Worm (Caenorhabditis elegans) whole organism, L4 larva: ENCODE results near the gene K08H2.10.

Experiments
- F10B5.3 ChIP-seq: sonication (generic microtip); optimal IDR thresholded peaks from 2 replicates; lab custom pipeline; 2016; ENCODE audit warnings: mild to moderate bottlenecking, missing genetic modification characterization, missing compliant biosample characterization
- T20F7.1 ChIP-seq: fragments of 200-800 bp; sonication (Bioruptor generic); optimal IDR thresholded peaks from 2 replicates; lab custom pipeline; 2018; ENCODE audit warnings: mild to moderate bottlenecking, missing genetic modification characterization, missing compliant biosample characterization
- ZK546.5 ChIP-seq, 2 experiments: sonication (generic microtip); optimal IDR thresholded peaks; 2 replicates each; lab custom pipeline; 2017; ENCODE audit warnings: missing biosample characterization in 2 of 2, missing genetic modification characterization in 2 of 2
- aha-1 ChIP-seq: fragments of 150-350 bp; peaks from one replicate; lab custom pipeline; 2014; ENCODE audit warnings: missing biosample characterization, missing genetic modification characterization
- arid-1 ChIP-seq: fragments of 200-800 bp; sonication (Bioruptor generic); conservative IDR thresholded peaks from 2 replicates; pipeline ENCODE4 v1.3.6; 2022; ENCODE audit warnings: missing genetic modification reagents, missing genetic modification characterization, missing compliant biosample characterization
- attf-4 ChIP-seq: sonication (generic microtip); optimal IDR thresholded peaks from 3 replicates; lab custom pipeline; 2017; ENCODE audit warnings: missing biosample characterization, missing genetic modification characterization
- daf-16 ChIP-seq, 3 experiments: sonication (generic microtip); optimal IDR thresholded peaks; 2 replicates each; lab custom pipeline; 2016 to 2017; ENCODE audit warnings: missing genetic modification characterization in 3 of 3, missing genetic modification reagents in 3 of 3, mild to moderate bottlenecking in 2 of 3, missing compliant biosample characterization in 2 of 3, missing biosample characterization in 1 of 3, moderate library complexity in 1 of 3
- daf-8 ChIP-seq: fragments of 200-800 bp; sonication (Bioruptor generic); IDR thresholded peaks from 2 replicates; pipeline ENCODE4 v1.3.6; 2022; ENCODE audit warnings: missing genetic modification characterization, missing compliant biosample characterization
- dmd-6 ChIP-seq: fragments of 200-800 bp; sonication (Bioruptor generic); IDR thresholded peaks from 2 replicates; pipeline ENCODE4 v1.3.6; 2022; ENCODE audit warnings: missing genetic modification reagents, missing genetic modification characterization, missing compliant biosample characterization
- dmd-9 ChIP-seq: fragments of 200-800 bp; sonication (Bioruptor generic); IDR thresholded peaks from 2 replicates; pipeline ENCODE4 v1.3.6; 2022; ENCODE audit warnings: missing genetic modification reagents, missing genetic modification characterization, missing compliant biosample characterization
- duxl-1 ChIP-seq: sonication (generic microtip); optimal IDR thresholded peaks from 2 replicates; lab custom pipeline; 2016; ENCODE audit warnings: mild to moderate bottlenecking, missing genetic modification characterization, moderate library complexity, missing compliant biosample characterization; ENCODE audit not compliant: poor library complexity
- dve-1 ChIP-seq: sonication (generic microtip); optimal IDR thresholded peaks from 2 replicates; lab custom pipeline; 2017; ENCODE audit warnings: antibody characterized with exemption, mild to moderate bottlenecking, missing genetic modification characterization, missing compliant biosample characterization; ENCODE audit not compliant: insufficient read depth
- egl-27 ChIP-seq: sonication (generic microtip); optimal IDR thresholded peaks from 3 replicates; lab custom pipeline; 2017; ENCODE audit warnings: missing biosample characterization, missing genetic modification reagents, missing genetic modification characterization
- fos-1 ChIP-seq: fragments of 150-350 bp; optimal IDR thresholded peaks from 2 replicates; lab custom pipeline; 2014; ENCODE audit warnings: missing biosample characterization, missing genetic modification characterization
- hif-1 ChIP-seq, 2 experiments: sonication (generic microtip); optimal IDR thresholded peaks; 2 replicates each; lab custom pipeline; 2016 to 2017; ENCODE audit warnings: missing compliant biosample characterization in 2 of 2, missing genetic modification characterization in 2 of 2, missing genetic modification reagents in 2 of 2, missing genotype in 2 of 2, mild to moderate bottlenecking in 1 of 2
- hlh-11 ChIP-seq: fragments of 200-800 bp; sonication (Bioruptor generic); optimal IDR thresholded peaks from 2 replicates; lab custom pipeline; 2018; ENCODE audit warnings: mild to moderate bottlenecking, missing genetic modification characterization, missing compliant biosample characterization
- hlh-30 ChIP-seq: sonication (generic microtip); optimal IDR thresholded peaks from 2 replicates; lab custom pipeline; 2017; ENCODE audit warnings: antibody characterized with exemption, mild to moderate bottlenecking, missing genetic modification characterization, missing compliant biosample characterization; ENCODE audit not compliant: insufficient read depth
- hmg-1.1 ChIP-seq: fragments of 200-800 bp; sonication (Bioruptor generic); IDR thresholded peaks from 2 replicates; pipeline ENCODE4 v1.3.6; 2022; ENCODE audit warnings: missing genetic modification reagents, missing genetic modification characterization, missing compliant biosample characterization
- lin-15B ChIP-seq: fragments of 150-350 bp; sonication (generic microtip); optimal IDR thresholded peaks from 3 replicates; lab custom pipeline; 2014; ENCODE audit warnings: missing biosample characterization, missing genetic modification characterization
- lin-39 ChIP-seq: fragments of 150-350 bp; optimal IDR thresholded peaks from 2 replicates; lab custom pipeline; 2014; ENCODE audit warnings: missing biosample characterization, missing genetic modification reagents, missing genetic modification characterization
- lir-3 ChIP-seq: sonication (generic microtip); optimal IDR thresholded peaks from 2 replicates; lab custom pipeline; 2016; ENCODE audit warnings: mild to moderate bottlenecking, missing genetic modification characterization, missing compliant biosample characterization
- lsy-2 ChIP-seq, 2 experiments: fragments of 150-350 bp in 1 of 2; sonication (generic microtip) in 1 of 2; optimal IDR thresholded peaks; 2 replicates each; lab custom pipeline; 2014 to 2017; ENCODE audit warnings: missing biosample characterization in 2 of 2, missing genetic modification characterization in 2 of 2
- madf-5 ChIP-seq, 2 experiments: fragments of 200-800 bp; sonication (Bioruptor generic); IDR thresholded peaks; 2 replicates each; pipeline ENCODE4 v1.3.6; 2022; ENCODE audit warnings: missing compliant biosample characterization in 2 of 2, missing genetic modification characterization in 2 of 2
- mdl-1 ChIP-seq, 2 experiments: fragments of 150-350 bp in 1 of 2; sonication (generic microtip) in 1 of 2; optimal IDR thresholded peaks; 2 replicates each; lab custom pipeline; 2014 to 2017; ENCODE audit warnings: missing biosample characterization in 2 of 2, missing genetic modification characterization in 2 of 2
- mep-1 ChIP-seq: fragments of 150-350 bp; sonication (generic microtip); optimal IDR thresholded peaks from 3 replicates; lab custom pipeline; 2014; ENCODE audit warnings: missing biosample characterization, missing genetic modification characterization
- mes-2 ChIP-seq: sonication (generic microtip); optimal IDR thresholded peaks from 2 replicates; lab custom pipeline; 2016; ENCODE audit warnings: missing genotype, mild to moderate bottlenecking, missing genetic modification characterization, missing compliant biosample characterization; ENCODE audit not compliant: poor library complexity, severe bottlenecking
- mxl-3 ChIP-seq: fragments of 200-800 bp; sonication (Bioruptor generic); optimal IDR thresholded peaks from 2 replicates; lab custom pipeline; 2018; ENCODE audit warnings: mild to moderate bottlenecking, missing genetic modification characterization, missing compliant biosample characterization
- nhr-10 ChIP-seq: fragments of 150-350 bp; optimal IDR thresholded peaks from 2 replicates; lab custom pipeline; 2014; ENCODE audit warnings: missing biosample characterization, missing genetic modification characterization
- nhr-111 ChIP-seq: fragments of 200-800 bp; sonication (Bioruptor generic); optimal IDR thresholded peaks from 2 replicates; lab custom pipeline; 2018; ENCODE audit warnings: mild to moderate bottlenecking, missing genetic modification characterization, missing compliant biosample characterization
- nhr-25 ChIP-seq: sonication (generic microtip); optimal IDR thresholded peaks from 2 replicates; lab custom pipeline; 2017; ENCODE audit warnings: missing genetic modification characterization, mild to moderate bottlenecking, missing compliant biosample characterization, antibody characterized with exemption, moderate library complexity, borderline replicate concordance; ENCODE audit not compliant: insufficient read depth
- nhr-28 ChIP-seq: fragments of 150-350 bp; optimal IDR thresholded peaks from 2 replicates; lab custom pipeline; 2014; ENCODE audit warnings: missing biosample characterization, missing genetic modification characterization
- nhr-41 ChIP-seq: fragments of 200-800 bp; sonication (Bioruptor generic); IDR thresholded peaks from 2 replicates; pipeline ENCODE4 v1.3.6; 2022; ENCODE audit warnings: missing genetic modification reagents, missing genetic modification characterization, missing compliant biosample characterization
- nhr-42 ChIP-seq: fragments of 200-800 bp; sonication (Bioruptor generic); IDR thresholded peaks from 2 replicates; pipeline ENCODE4 v1.3.6; 2022; ENCODE audit warnings: missing genetic modification characterization, missing compliant biosample characterization
- nhr-48 ChIP-seq: sonication (generic microtip); optimal IDR thresholded peaks from 2 replicates; lab custom pipeline; 2016; ENCODE audit warnings: mild to moderate bottlenecking, missing genetic modification characterization, missing compliant biosample characterization
- nhr-6 ChIP-seq: fragments of 150-350 bp; optimal IDR thresholded peaks from 2 replicates; lab custom pipeline; 2014; ENCODE audit warnings: missing biosample characterization, missing genetic modification characterization
- nhr-77 ChIP-seq: fragments of 150-350 bp; optimal IDR thresholded peaks from 2 replicates; lab custom pipeline; 2014; ENCODE audit warnings: missing biosample characterization, missing genetic modification characterization
- pha-4 ChIP-seq, 2 experiments: fragments of 150-350 bp in 1 of 2; fragments of 200-800 bp in 1 of 2; sonication (Bioruptor generic) in 1 of 2; IDR thresholded peaks in 1 of 2; optimal IDR thresholded peaks in 1 of 2; 2 replicates each; pipeline versions ENCODE4 v1.3.6 to Lab custom; 2014 to 2022; ENCODE audit warnings: missing genetic modification characterization in 2 of 2, missing genetic modification reagents in 2 of 2, missing biosample characterization in 1 of 2, missing compliant biosample characterization in 1 of 2
- php-3 ChIP-seq: fragments of 200-800 bp; sonication (Bioruptor generic); IDR thresholded peaks from 2 replicates; pipeline ENCODE4 v1.3.6; 2022; ENCODE audit warnings: missing genetic modification reagents, missing genetic modification characterization, missing compliant biosample characterization
- pqm-1 ChIP-seq: sonication (generic microtip); optimal IDR thresholded peaks from 2 replicates; lab custom pipeline; 2017; ENCODE audit warnings: missing biosample characterization, missing genetic modification characterization
- saeg-2 ChIP-seq: fragments of 200-800 bp; sonication (Bioruptor generic); IDR thresholded peaks from 2 replicates; pipeline ENCODE4 v1.3.6; 2022; ENCODE audit warnings: missing genetic modification reagents, missing genetic modification characterization, missing compliant biosample characterization
- set-16 ChIP-seq: fragments of 200-800 bp; sonication (Bioruptor generic); IDR thresholded peaks from 2 replicates; pipeline ENCODE4 v1.3.6; 2022; ENCODE audit warnings: missing genetic modification reagents, missing genetic modification characterization, missing compliant biosample characterization
- snpc-1.2 ChIP-seq: fragments of 200-800 bp; sonication (Bioruptor generic); IDR thresholded peaks from 2 replicates; pipeline ENCODE4 v1.3.6; 2022; ENCODE audit warnings: missing genetic modification reagents, missing genetic modification characterization, missing compliant biosample characterization
- tra-1 ChIP-seq: fragments of 200-800 bp; sonication (Bioruptor generic); IDR thresholded peaks from 2 replicates; pipeline ENCODE4 v1.3.6; 2022; ENCODE audit warnings: missing genetic modification reagents, missing genetic modification characterization, missing compliant biosample characterization
- unc-62 ChIP-seq, 3 experiments: fragments of 150-350 bp in 1 of 3; sonication (generic microtip); optimal IDR thresholded peaks in 2 of 3; peaks in 1 of 3; 1 replicate in 1 of 3; 2 replicates in 2 of 3; lab custom pipeline; 2014 to 2017; ENCODE audit warnings: missing biosample characterization in 3 of 3, missing genetic modification characterization in 3 of 3, missing genetic modification reagents in 3 of 3, missing genotype in 1 of 3
- zag-1 ChIP-seq: fragments of 150-350 bp; optimal IDR thresholded peaks from 2 replicates; lab custom pipeline; 2014; ENCODE audit warnings: missing biosample characterization, missing genetic modification characterization
- ztf-7 ChIP-seq: fragments of 150-350 bp; optimal IDR thresholded peaks from 2 replicates; lab custom pipeline; 2014; ENCODE audit warnings: missing biosample characterization, missing genetic modification characterization

The K08H2.10 gene

ce11 chrX:13249102-13249501, 8.5 kb upstream of the K08H2.10 start:
- TF ChIP-seq F10B5.3 (no peak), ztf-7 (tag; lab: Kevin White, UChicago) (no peak), T20F7.1 (GFP tag; lab: Kevin White, UChicago) (no peak), lin-39 (no peak), ZK546.5 (tag; optimal IDR thresholded peaks at IDR 0.05; lab: Kevin White, UChicago) (no peak), set-16 (GFP tag; lab: Robert Waterston, UW) (no peak), saeg-2 (GFP tag; lab: Robert Waterston, UW) (no peak), dmd-9 (GFP tag; lab: Robert Waterston, UW) (no peak), attf-4 (no peak), egl-27 (tag; lab: Kevin White, UChicago) (no peak), nhr-41 (GFP tag; lab: Robert Waterston, UW) (no peak), hlh-11 (no peak), mxl-3 (peak; percentile 15), snpc-1.2 (GFP tag; lab: Robert Waterston, UW) (no peak), aha-1 (peak; percentile 23), unc-62 (GFP tag; optimal IDR thresholded peaks at IDR 0.05 in 1 of 2; lab: Kevin White, UChicago) (peak in 1 of 2 experiments; percentile 97), unc-62 (tag; optimal IDR thresholded peaks at IDR 0.05; lab: Kevin White, UChicago) (no peak), daf-8 (no peak)

- TF ChIP-seq mxl-3: peak; percentile 78
- TF ChIP-seq daf-16 (GFP tag; optimal IDR thresholded peaks at IDR 0.05; lab: Kevin White, UChicago): peak in 1 of 2 experiments; percentile 68
- TF ChIP-seq daf-16 (tag; optimal IDR thresholded peaks at IDR 0.05; lab: Kevin White, UChicago): peak; percentile 95
- peak; percentile 92 for TF ChIP-seq dve-1 (tag; lab: Kevin White, UChicago)
- no peak for TF ChIP-seq duxl-1 (tag; lab: Kevin White, UChicago)
- TF ChIP-seq nhr-41 (GFP tag; lab: Robert Waterston, UW): no peak
- peak; percentile 38 to 90 for TF ChIP-seq mdl-1 (tag; optimal IDR thresholded peaks at IDR 0.05; lab: Kevin White, UChicago)
- peak; percentile 53 for TF ChIP-seq nhr-25 (tag; lab: Kevin White, UChicago)
- no peak for TF ChIP-seq zag-1 (tag; lab: Kevin White, UChicago)
- TF ChIP-seq mes-2 (tag; lab: Kevin White, UChicago): peak; percentile 64
- 0 out of 2 replicates have a peak, but pooled peaks have one; percentile 29 for TF ChIP-seq arid-1 (GFP tag; lab: Robert Waterston, UW)
- no peak for TF ChIP-seq madf-5 (GFP tag; IDR thresholded peaks at IDR 0.05; lab: Robert Waterston, UW)
- TF ChIP-seq hif-1 (tag; optimal IDR thresholded peaks at IDR 0.05; lab: Kevin White, UChicago): peak in 1 of 2 experiments; percentile 41
- no peak for TF ChIP-seq lin-15B (tag; lab: Kevin White, UChicago)
- TF ChIP-seq lsy-2 (tag; optimal IDR thresholded peaks at IDR 0.05; lab: Kevin White, UChicago): peak in 1 of 2 experiments; percentile 48
- peak; percentile 6 for TF ChIP-seq nhr-6 (tag; lab: Kevin White, UChicago)
- no peak for TF ChIP-seq nhr-111 (GFP tag; lab: Kevin White, UChicago)
- no peak for TF ChIP-seq pha-4 (GFP tag; IDR thresholded peaks at IDR 0.05; lab: Robert Waterston, UW)
- peak; percentile 68 for TF ChIP-seq pha-4 (tag; optimal IDR thresholded peaks at IDR 0.05; lab: Kevin White, UChicago)
- peak; percentile 83 for TF ChIP-seq hlh-11
- peak; percentile 95 for TF ChIP-seq nhr-28 (tag; lab: Kevin White, UChicago)
- TF ChIP-seq nhr-77: peak; percentile 78
- TF ChIP-seq nhr-48 (tag; lab: Kevin White, UChicago): peak; percentile 39
- 0 out of 2 replicates have a peak, but pooled peaks have one; percentile 44 for TF ChIP-seq php-3 (GFP tag; lab: Robert Waterston, UW)
- TF ChIP-seq dmd-6 (GFP tag; lab: Robert Waterston, UW): peak; percentile 83
- TF ChIP-seq mep-1: peak; percentile 78
- TF ChIP-seq pqm-1: peak; percentile 66
- peak in 1 of 2 experiments; percentile 33 for TF ChIP-seq unc-62 (GFP tag; optimal IDR thresholded peaks at IDR 0.05 in 1 of 2; lab: Kevin White, UChicago)
- TF ChIP-seq unc-62 (tag; optimal IDR thresholded peaks at IDR 0.05; lab: Kevin White, UChicago): no peak
- no peak for TF ChIP-seq fos-1
- peak; percentile 86 for TF ChIP-seq nhr-10 (tag; lab: Kevin White, UChicago)
- TF ChIP-seq hmg-1.1 (GFP tag; lab: Robert Waterston, UW): peak; percentile 34; the same call in 1 of the 2 replicates
- TF ChIP-seq aha-1: peak; percentile 98
- peak; percentile 65; the same call in 1 of the 2 replicates for TF ChIP-seq tra-1
- peak; percentile 84 for TF ChIP-seq hlh-30 (tag; lab: Kevin White, UChicago)
- TF ChIP-seq nhr-42: 0 out of 2 replicates have a peak, but pooled peaks have one; percentile 15
- no peak for TF ChIP-seq lir-3
Measured at ce11 chrX:13250163-13250562, 7.4 kb upstream of the K08H2.10 start.
